Worm (Caenorhabditis elegans): Measurements from ENCODE around the gene W02B8.1.

DNA sequence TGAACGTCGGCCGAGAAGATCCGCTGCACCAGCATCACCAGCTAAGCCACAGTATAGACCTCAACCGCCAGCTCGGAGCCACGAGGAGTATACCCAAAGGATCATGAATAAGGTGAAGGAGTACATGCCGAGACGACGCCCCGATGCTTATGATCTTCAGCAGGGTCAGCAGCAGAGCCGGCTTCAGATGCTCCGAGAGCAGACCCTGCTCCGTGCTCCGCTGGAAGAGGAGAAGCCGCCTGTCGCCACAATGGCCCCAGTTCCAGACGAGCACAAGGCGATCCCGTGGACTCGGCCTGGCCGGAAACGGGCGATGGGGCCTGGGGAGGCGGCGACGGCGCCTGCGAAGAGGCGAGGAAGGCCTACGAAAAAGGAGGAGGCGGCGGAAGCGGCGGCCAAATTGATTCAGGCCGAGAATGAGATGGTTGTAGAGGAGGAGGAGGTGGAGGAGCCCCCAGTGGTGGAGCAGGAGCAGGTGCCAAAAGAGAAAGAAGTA lies 5.6 kb downstream of the W02B8.1 start:
- TF ChIP-seq aly-2 (tag; optimal IDR thresholded peaks at IDR 0.05) (no peak), zag-1 (tag; optimal IDR thresholded peaks at IDR 0.05) (no peak), egl-27 (tag; optimal IDR thresholded peaks at IDR 0.05) (no peak), snpc-4 (tag; optimal IDR thresholded peaks at IDR 0.05) (no peak), nhr-12 (tag; optimal IDR thresholded peaks at IDR 0.05) (no peak)

Data from whole organism, L1 larva.